Fruit fly (Drosophila melanogaster): ENCODE data around the gene ko.

dm6 chr3L:21104338-21105018 is 26.5 kb downstream of the ko start:
- TF ChIP-seq fd102C (GFP tag; optimal IDR thresholded peaks at IDR 0.05): no peak
- no peak for TF ChIP-seq mirr (GFP tag; optimal IDR thresholded peaks at IDR 0.05)
- TF ChIP-seq Jarid2 (GFP tag; optimal IDR thresholded peaks at IDR 0.05): no peak
